Worm (Caenorhabditis elegans) whole organism, L4 larva: ENCODE measurements around the gene rheb-1.

Experiments used
- Y75B8A.6 ChIP-seq: fragments of 200-800 bp; sonication (Bioruptor generic); IDR thresholded peaks from 2 replicates; pipeline ENCODE4 v1.3.6; 2022; ENCODE audit warnings: missing genetic modification reagents, missing genetic modification characterization, missing compliant biosample characterization
- ama-1 ChIP-seq: fragments of 150-350 bp; optimal IDR thresholded peaks from 2 replicates; lab custom pipeline; 2014; ENCODE audit warnings: inconsistent platforms, mixed read lengths
- ceh-20 ChIP-seq: fragments of 200-800 bp; sonication (Bioruptor generic); IDR thresholded peaks from 2 replicates; pipeline ENCODE4 v1.3.6; 2022; ENCODE audit warnings: missing genetic modification reagents, missing genetic modification characterization, missing compliant biosample characterization
- ceh-62 ChIP-seq: sonication (generic microtip); optimal IDR thresholded peaks from 2 replicates; lab custom pipeline; 2017; ENCODE audit warnings: missing biosample characterization, missing genetic modification characterization
- ces-1 ChIP-seq: fragments of 150-350 bp; sonication (generic microtip); optimal IDR thresholded peaks from 4 replicates; lab custom pipeline; 2014; ENCODE audit warnings: missing biosample characterization, missing genetic modification reagents, missing genetic modification characterization
- cey-2 ChIP-seq: sonication (generic microtip); optimal IDR thresholded peaks from 3 replicates; lab custom pipeline; 2017; ENCODE audit warnings: missing genetic modification characterization, mild to moderate bottlenecking, missing compliant biosample characterization, antibody characterized with exemption, borderline replicate concordance; ENCODE audit not compliant: insufficient read depth
- dmd-8 ChIP-seq: fragments of 200-800 bp; sonication (Bioruptor generic); IDR thresholded peaks from 2 replicates; pipeline ENCODE4 v1.3.6; 2022; ENCODE audit warnings: missing genetic modification characterization, missing compliant biosample characterization
- lin-13 ChIP-seq: fragments of 150-350 bp; optimal IDR thresholded peaks from 2 replicates; lab custom pipeline; 2014; ENCODE audit warnings: missing biosample characterization, missing genetic modification reagents, missing genetic modification characterization
- lir-3 ChIP-seq: sonication (generic microtip); optimal IDR thresholded peaks from 2 replicates; lab custom pipeline; 2016; ENCODE audit warnings: mild to moderate bottlenecking, missing genetic modification characterization, missing compliant biosample characterization
- nhr-28 ChIP-seq: fragments of 150-350 bp; optimal IDR thresholded peaks from 2 replicates; lab custom pipeline; 2014; ENCODE audit warnings: missing biosample characterization, missing genetic modification characterization
- nhr-6 ChIP-seq: fragments of 150-350 bp; optimal IDR thresholded peaks from 2 replicates; lab custom pipeline; 2014; ENCODE audit warnings: missing biosample characterization, missing genetic modification characterization
- skn-1 ChIP-seq: fragments of 150-350 bp; optimal IDR thresholded peaks from 2 replicates; lab custom pipeline; 2014; ENCODE audit warnings: missing biosample characterization, missing genetic modification characterization
- spr-3 ChIP-seq: fragments of 200-800 bp; sonication (Bioruptor generic); optimal IDR thresholded peaks from 2 replicates; lab custom pipeline; 2018; ENCODE audit warnings: mild to moderate bottlenecking, missing genetic modification characterization, missing compliant biosample characterization
- ztf-11 ChIP-seq: fragments of 150-350 bp; optimal IDR thresholded peaks from 2 replicates; lab custom pipeline; 2014; ENCODE audit warnings: missing biosample characterization, missing genetic modification characterization

DNA sequence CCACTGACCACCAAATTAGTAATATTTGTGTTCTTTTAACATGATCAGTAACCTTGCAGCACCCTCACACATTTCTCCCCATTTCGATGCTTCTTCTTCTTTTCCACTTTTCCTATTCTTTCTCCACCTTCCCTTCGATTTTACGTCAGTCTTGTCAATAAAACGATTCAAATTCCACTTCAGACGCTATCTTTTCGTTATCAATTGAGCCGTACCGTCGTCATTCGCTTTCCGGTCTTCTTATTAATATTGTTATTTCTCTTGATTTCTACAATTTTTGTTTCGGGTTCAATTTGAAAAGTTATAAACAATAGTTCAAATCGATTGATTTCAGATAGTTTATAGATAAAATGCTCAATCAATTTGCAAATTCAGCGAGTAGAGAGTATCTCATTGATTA lies 31.6 kb upstream of the rheb-1 start:
- TF ChIP-seq lin-13 (GFP tag; lab: Kevin White, UChicago) (no peak), dmd-8 (GFP tag; lab: Robert Waterston, UW) (no peak), lir-3 (tag; lab: Kevin White, UChicago) (no peak), ztf-11 (no peak), nhr-28 (tag; lab: Kevin White, UChicago) (peak; percentile 53), Y75B8A.6 (GFP tag; lab: Robert Waterston, UW) (no peak), ces-1 (GFP tag; lab: Kevin White, UChicago) (no peak), ceh-62 (tag; lab: Kevin White, UChicago) (no peak), nhr-6 (tag; lab: Kevin White, UChicago) (no peak), ama-1 (lab: Kevin White, UChicago) (no peak), spr-3 (GFP tag; lab: Kevin White, UChicago) (no peak), cey-2 (no peak), ceh-20 (GFP tag; lab: Robert Waterston, UW) (no peak), skn-1 (no peak)
